Worm (Caenorhabditis elegans): ENCODE data around the gene F32H5.1.
A peak's percentile ranks its signal among the peaks of the same experiment; 100 is the strongest.

The F32H5.1 gene

DNA sequence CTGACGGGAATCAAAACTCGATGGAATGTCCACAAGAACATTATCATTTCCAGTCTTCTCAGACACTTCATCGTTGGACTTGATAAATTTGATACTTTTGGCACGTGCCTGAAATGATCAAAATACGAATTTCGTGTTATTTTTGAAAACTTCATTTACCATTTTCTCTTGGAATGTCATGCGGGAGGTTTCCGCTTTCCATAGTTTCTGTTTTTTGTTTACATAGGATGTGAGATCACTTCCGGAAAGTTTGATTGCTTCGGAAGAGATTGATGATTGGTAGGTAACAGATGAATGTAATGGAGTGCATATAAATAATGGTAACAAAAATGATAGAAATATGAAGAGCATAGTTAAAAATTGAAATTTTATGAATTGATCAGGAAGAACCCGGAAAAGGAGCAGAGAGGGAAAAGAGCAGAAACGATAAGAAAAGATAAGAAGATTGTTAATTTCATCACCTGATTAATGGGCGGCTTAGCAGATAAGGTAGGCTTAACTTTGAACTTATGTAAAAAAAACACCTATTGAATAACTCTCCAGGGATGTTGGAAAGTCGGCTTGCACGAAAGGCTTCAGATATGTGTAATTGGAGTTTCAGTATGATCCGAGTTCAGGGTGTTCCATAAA lies at the start of gene F32H5.1:
Gene F32H5.1 (minus strand): TSS at position 386 of the 630 bp plus-strand sequence.
- TF ChIP-seq him-1 (tag; optimal IDR thresholded peaks at IDR 0.05) (no peak), W03F9.2 (tag; optimal IDR thresholded peaks at IDR 0.05) (no peak), dao-5 (tag; optimal IDR thresholded peaks at IDR 0.05) (no peak)

DNA sequence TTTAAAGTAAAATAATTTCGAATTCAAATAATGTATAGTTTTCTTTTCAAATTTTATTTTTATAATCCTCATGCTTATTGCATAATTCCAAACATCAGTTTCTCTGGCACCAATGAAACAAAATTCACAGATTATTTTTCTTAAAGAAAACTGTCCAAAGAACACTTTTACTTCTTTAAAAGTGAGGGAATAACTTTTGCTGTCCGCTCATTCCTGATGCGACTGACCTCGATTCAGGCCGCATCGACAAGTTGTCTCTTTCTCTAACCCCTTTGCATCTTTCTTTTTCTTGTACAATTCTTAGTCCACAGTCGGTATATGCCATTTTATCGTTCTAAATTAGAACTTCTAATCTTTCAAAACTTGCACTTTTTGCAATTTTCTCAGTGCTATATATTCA lies 48.7 kb upstream of the F32H5.1 start, which contains the start of gene F53F1.2:
Gene F53F1.2 (plus strand): TSS at position 306 of the 400 bp plus-strand sequence.
- no peak for TF ChIP-seq dao-5 (tag; optimal IDR thresholded peaks at IDR 0.05)
- no peak for TF ChIP-seq W03F9.2 (tag; optimal IDR thresholded peaks at IDR 0.05)
- no peak for TF ChIP-seq him-1 (tag; optimal IDR thresholded peaks at IDR 0.05)

- no peak for TF ChIP-seq him-1 (tag; optimal IDR thresholded peaks at IDR 0.05)
Measured at ce11 chrV:13406032-13406431, 48.2 kb upstream of the F32H5.1 start, which contains the start of gene cutl-1. TSS of gene cutl-1 (minus strand) at chrV:13406114.

ce11 chrV:13402524-13402923 lies 44.7 kb upstream of the F32H5.1 start:
- TF ChIP-seq him-1 (tag; optimal IDR thresholded peaks at IDR 0.05) (no peak), dao-5 (tag; optimal IDR thresholded peaks at IDR 0.05) (no peak), W03F9.2 (tag; optimal IDR thresholded peaks at IDR 0.05) (no peak)

ce11 chrV:13401669-13402068 lies 43.8 kb upstream of the F32H5.1 start:
- TF ChIP-seq dao-5 (tag; optimal IDR thresholded peaks at IDR 0.05) = no peak
- TF ChIP-seq him-1 (tag; optimal IDR thresholded peaks at IDR 0.05) = no peak
- TF ChIP-seq W03F9.2 (tag; optimal IDR thresholded peaks at IDR 0.05) = no peak

ce11 chrV:13396426-13396825 lies 38.6 kb upstream of the F32H5.1 start:
- TF ChIP-seq dao-5 (tag; optimal IDR thresholded peaks at IDR 0.05) = no peak
- TF ChIP-seq him-1 (tag; optimal IDR thresholded peaks at IDR 0.05) = peak; percentile 70

ce11 chrV:13394968-13395367 lies 37.1 kb upstream of the F32H5.1 start:
- TF ChIP-seq W03F9.2 (tag; optimal IDR thresholded peaks at IDR 0.05) (no peak), dao-5 (tag; optimal IDR thresholded peaks at IDR 0.05) (no peak), him-1 (tag; optimal IDR thresholded peaks at IDR 0.05) (no peak)

DNA sequence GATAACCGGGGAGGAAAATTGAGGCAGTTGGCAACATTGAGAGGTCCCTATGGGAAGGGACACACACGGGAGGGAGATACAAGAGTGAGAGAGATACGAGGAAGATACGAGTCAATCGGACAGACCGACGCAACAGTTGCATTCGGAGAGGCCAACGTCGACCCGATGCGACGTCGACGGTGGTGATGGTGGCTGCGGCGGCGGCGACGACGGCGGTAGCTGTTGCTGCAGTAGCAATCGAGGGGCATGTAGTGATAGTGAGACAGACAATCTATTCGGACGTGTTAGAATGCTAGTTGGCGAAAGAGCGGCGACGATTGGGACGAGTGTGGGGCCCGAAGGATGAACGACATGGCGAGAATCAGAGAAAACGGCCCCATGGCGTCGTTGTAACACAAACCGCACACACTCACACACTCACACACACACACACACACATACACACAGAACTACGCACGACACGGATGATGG lies 35.5 kb upstream of the F32H5.1 start:
- TF ChIP-seq W03F9.2 (tag; optimal IDR thresholded peaks at IDR 0.05) (no peak), dao-5 (tag; optimal IDR thresholded peaks at IDR 0.05) (no peak), him-1 (tag; optimal IDR thresholded peaks at IDR 0.05) (no peak)

DNA sequence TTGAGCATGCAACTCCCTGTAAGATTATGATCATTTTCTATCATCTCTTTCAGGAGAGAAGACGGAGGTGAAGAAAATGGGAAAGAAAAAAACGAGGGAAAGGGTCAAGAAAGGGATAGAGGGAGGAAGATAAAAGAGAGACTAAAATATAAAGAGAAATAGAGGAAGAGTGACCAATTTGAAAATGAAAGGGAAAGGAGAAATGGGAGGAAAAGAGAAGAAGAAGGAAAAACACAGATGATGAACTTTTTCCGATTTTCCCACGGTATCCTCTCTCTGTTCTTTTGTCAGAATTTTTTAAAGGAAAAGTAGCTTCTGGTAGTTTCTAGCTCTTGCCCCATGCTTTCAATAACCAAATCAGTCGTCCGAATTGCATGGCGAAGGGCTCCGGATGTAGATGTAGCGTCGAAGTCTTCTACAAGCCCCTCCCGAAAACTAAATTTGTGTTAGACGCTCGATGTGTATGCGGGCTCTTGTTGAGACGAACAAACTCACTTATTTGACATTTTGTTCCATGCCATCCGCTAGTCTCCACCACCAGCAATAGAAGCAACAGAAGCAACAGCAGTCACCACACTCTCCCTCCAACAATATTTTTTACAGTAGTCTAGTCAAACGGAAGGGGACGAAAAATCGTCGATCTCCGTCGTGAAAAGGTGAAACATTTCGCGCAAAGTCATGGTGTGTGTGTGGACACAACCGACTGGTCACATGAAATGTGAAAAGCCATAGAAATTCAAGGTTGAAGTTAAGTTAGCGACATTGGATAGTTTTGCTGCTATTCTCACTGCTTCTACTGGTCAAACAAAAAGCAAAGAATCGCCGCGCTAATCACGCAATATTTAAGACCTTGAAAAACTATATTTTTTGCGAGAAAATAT lies 33.8 kb upstream of the F32H5.1 start, which contains the start of gene somi-1:
Gene somi-1 (minus strand): TSS at position 18 of the 881 bp plus-strand sequence.
- TF ChIP-seq dao-5 (tag; optimal IDR thresholded peaks at IDR 0.05) (no peak), him-1 (tag; optimal IDR thresholded peaks at IDR 0.05) (peak; percentile 8), W03F9.2 (tag; optimal IDR thresholded peaks at IDR 0.05) (no peak)

DNA sequence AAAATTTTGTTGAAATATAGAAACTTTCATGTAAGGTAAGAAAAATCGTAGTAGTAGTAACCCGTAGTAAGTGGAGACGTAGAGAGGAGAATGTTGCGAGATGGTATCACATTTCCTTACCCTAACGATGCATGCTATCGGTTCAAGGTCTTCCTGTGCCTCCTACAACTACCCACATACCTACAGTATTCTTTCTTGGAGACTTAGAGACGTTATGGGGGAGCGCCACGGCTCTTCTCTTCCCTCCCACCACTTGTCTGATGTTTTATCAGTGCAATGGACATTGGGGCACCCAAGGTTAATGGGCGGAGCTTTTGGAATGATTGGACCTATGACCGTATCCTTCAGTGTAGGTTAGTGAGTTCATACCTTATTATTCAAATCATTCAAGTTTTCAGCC lies 33.1 kb upstream of the F32H5.1 start:
- TF ChIP-seq him-1 (tag; optimal IDR thresholded peaks at IDR 0.05) (no peak), W03F9.2 (tag; optimal IDR thresholded peaks at IDR 0.05) (no peak), dao-5 (tag; optimal IDR thresholded peaks at IDR 0.05) (no peak)

ce11 chrV:13389454-13389853 lies 31.6 kb upstream of the F32H5.1 start:
- TF ChIP-seq him-1 (tag; optimal IDR thresholded peaks at IDR 0.05) (no peak), dao-5 (tag; optimal IDR thresholded peaks at IDR 0.05) (no peak), W03F9.2 (tag; optimal IDR thresholded peaks at IDR 0.05) (no peak)

ce11 chrV:13388961-13389360 lies 31.1 kb upstream of the F32H5.1 start:
- TF ChIP-seq dao-5 (tag; optimal IDR thresholded peaks at IDR 0.05) = no peak
- TF ChIP-seq W03F9.2 (tag; optimal IDR thresholded peaks at IDR 0.05) = no peak
- TF ChIP-seq him-1 (tag; optimal IDR thresholded peaks at IDR 0.05) = no peak

DNA sequence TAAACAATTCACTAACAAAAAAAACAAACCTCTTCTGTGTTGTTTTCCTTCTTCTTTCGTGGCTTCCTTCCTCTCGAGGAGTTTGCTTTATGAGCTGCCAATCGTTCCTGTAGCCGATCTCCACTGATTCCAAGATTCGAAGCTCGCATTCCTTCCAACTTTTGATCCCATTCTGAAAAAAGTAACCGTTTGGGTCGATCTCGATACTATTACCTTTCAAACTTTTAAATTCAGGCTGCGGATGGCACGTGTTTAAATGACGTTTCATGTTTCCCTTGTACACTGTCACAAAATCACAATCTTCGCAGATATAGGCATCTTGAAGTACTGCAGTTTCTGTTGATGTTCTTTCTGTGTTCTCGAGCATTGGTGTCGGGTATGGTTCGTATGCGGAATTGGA lies 29.6 kb upstream of the F32H5.1 start:
- TF ChIP-seq W03F9.2 (tag; optimal IDR thresholded peaks at IDR 0.05) (no peak), him-1 (tag; optimal IDR thresholded peaks at IDR 0.05) (no peak), dao-5 (tag; optimal IDR thresholded peaks at IDR 0.05) (no peak)

- TF ChIP-seq dao-5 (tag; optimal IDR thresholded peaks at IDR 0.05) = no peak
- TF ChIP-seq him-1 (tag; optimal IDR thresholded peaks at IDR 0.05) = no peak
- no peak for TF ChIP-seq W03F9.2 (tag; optimal IDR thresholded peaks at IDR 0.05)
Measured at ce11 chrV:13385798-13386197, 28.0 kb upstream of the F32H5.1 start, which contains the start of gene gcy-34. TSS of gene gcy-34 (minus strand) at chrV:13385898.
